Worm (Caenorhabditis elegans) whole organism, late embryonic: ENCODE measurements around the gene hot-9.

Source experiments
- F13H6.1 ChIP-seq: sonication (generic microtip); optimal IDR thresholded peaks from 2 replicates; lab custom pipeline; 2016; ENCODE audit warnings: missing genetic modification characterization, missing compliant biosample characterization
- ama-1 ChIP-seq: fragments of 150-350 bp; optimal IDR thresholded peaks from 2 replicates; lab custom pipeline; 2014
- elt-2 ChIP-seq: sonication (generic microtip); optimal IDR thresholded peaks from 2 replicates; lab custom pipeline; 2016; ENCODE audit warnings: missing genetic modification reagents, missing genetic modification characterization, missing compliant biosample characterization
- hlh-30 ChIP-seq: sonication (generic microtip); optimal IDR thresholded peaks from 2 replicates; lab custom pipeline; 2017; ENCODE audit warnings: antibody characterized with exemption, missing genetic modification characterization, missing compliant biosample characterization; ENCODE audit not compliant: insufficient read depth
- pag-3 ChIP-seq: sonication (generic microtip); optimal IDR thresholded peaks from 2 replicates; lab custom pipeline; 2016; ENCODE audit warnings: missing compliant biosample characterization, missing genetic modification characterization, borderline replicate concordance
- unc-3 ChIP-seq, 2 experiments: fragments of 200-800 bp in 1 of 2; sonication (Bioruptor generic) in 1 of 2; sonication (generic microtip) in 1 of 2; conservative IDR thresholded peaks in 1 of 2; optimal IDR thresholded peaks in 1 of 2; 2 replicates each; pipeline versions ENCODE4 v1.3.6 to Lab custom; 2016 to 2022; ENCODE audit warnings: missing compliant biosample characterization in 2 of 2, missing genetic modification characterization in 2 of 2, missing genetic modification reagents in 1 of 2
- unc-42 ChIP-seq: sonication (generic microtip); optimal IDR thresholded peaks from 2 replicates; lab custom pipeline; 2016; ENCODE audit warnings: missing genotype, missing genetic modification characterization, missing compliant biosample characterization

ce11 chrIV:5054297-5054696 is 9.0 kb upstream of the hot-9 start:
- no peak for TF ChIP-seq pag-3 (tag; lab: Kevin White, UChicago)
- TF ChIP-seq unc-3 (GFP tag; conservative IDR thresholded peaks at IDR 0.05; lab: Robert Waterston, UW): no peak
- TF ChIP-seq unc-3 (tag; optimal IDR thresholded peaks at IDR 0.05; lab: Kevin White, UChicago): no peak
- no peak for TF ChIP-seq unc-42 (tag; lab: Kevin White, UChicago)
- no peak for TF ChIP-seq F13H6.1 (tag; lab: Kevin White, UChicago)
- no peak for TF ChIP-seq hlh-30 (tag; lab: Kevin White, UChicago)
- no peak for TF ChIP-seq ama-1 (lab: Kevin White, UChicago)
- TF ChIP-seq elt-2: no peak
